Worm (Caenorhabditis elegans): ENCODE data around the gene F22E5.23.
"Not testable (repeated sequence)": the region's sequence is repeated elsewhere in the genome, so short reads cannot be mapped to it uniquely, and the experiment has no call there.

ce11 chrII:2600176-2600575 lies 40.9 kb upstream of the F22E5.23 start, which contains the start of gene F33H12.1:
- TF ChIP-seq lin-39 (tag; optimal IDR thresholded peaks at IDR 0.05); aly-2 (tag; optimal IDR thresholded peaks at IDR 0.05); unc-39 (tag; optimal IDR thresholded peaks at IDR 0.05); pha-4 (tag; optimal IDR thresholded peaks at IDR 0.05); snpc-4 (tag; optimal IDR thresholded peaks at IDR 0.05); unc-62 (GFP tag; optimal IDR thresholded peaks at IDR 0.05); ama-1 (optimal IDR thresholded peaks at IDR 0.05): not testable (repeated sequence)

All from whole organism, L3 larva.